Worm (Caenorhabditis elegans): ENCODE results near the gene F26F12.2.
A peak's percentile ranks its signal among the peaks of the same experiment; 100 is the strongest.

F26F12.2 gene

DNA sequence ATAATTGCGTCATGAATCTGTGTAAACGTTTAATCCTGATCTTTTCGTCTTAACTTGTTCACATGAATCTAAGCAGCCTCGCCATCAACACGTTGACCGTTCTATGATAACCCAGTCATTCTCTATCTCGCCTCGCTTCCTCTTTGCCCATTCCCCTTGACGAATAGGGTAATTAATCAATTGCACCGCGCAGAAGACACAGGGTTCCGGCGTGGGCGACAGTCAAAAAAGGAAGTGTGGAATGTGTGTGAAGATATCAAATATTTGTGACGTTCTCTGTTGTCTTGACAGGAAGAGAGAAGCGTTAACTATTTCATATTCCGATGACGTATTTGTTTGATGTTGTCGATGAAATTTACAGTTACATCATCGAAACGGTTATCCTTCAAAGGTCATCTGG, 5.6 kb downstream of the F26F12.2 start:
- no peak for TF ChIP-seq nfya-2 (GFP tag; IDR thresholded peaks at IDR 0.05)
- 0 out of 2 replicates have a peak, but pooled peaks have one; percentile 10 for TF ChIP-seq hsf-1 (GFP tag; IDR thresholded peaks at IDR 0.05)
- peak; percentile 50; the same call in 1 of the 2 replicates for TF ChIP-seq lin-26 (GFP tag; IDR thresholded peaks at IDR 0.05)
- TF ChIP-seq ama-1 (optimal IDR thresholded peaks at IDR 0.05): no peak
- peak in 1 of 2 experiments; percentile 56 for TF ChIP-seq ama-1 (GFP tag; optimal IDR thresholded peaks at IDR 0.05)
- TF ChIP-seq B0336.3 (GFP tag; IDR thresholded peaks at IDR 0.05): peak; percentile 61
- TF ChIP-seq tbx-9 (tag; optimal IDR thresholded peaks at IDR 0.05; ENCODE audit: borderline replicate concordance): no peak
- TF ChIP-seq hmg-20 (GFP tag; IDR thresholded peaks at IDR 0.05): no peak
- peak; percentile 55; the same call in 1 of the 2 replicates for TF ChIP-seq nfyb-1 (GFP tag; IDR thresholded peaks at IDR 0.05)
- TF ChIP-seq repo-1 (tag; optimal IDR thresholded peaks at IDR 0.05): no peak
- no peak for TF ChIP-seq lin-35 (GFP tag; optimal IDR thresholded peaks at IDR 0.05)
- TF ChIP-seq gei-17 (GFP tag; optimal IDR thresholded peaks at IDR 0.05): no peak
- TF ChIP-seq ekl-4 (GFP tag; IDR thresholded peaks at IDR 0.05): peak; percentile 62; the same call in 1 of the 2 replicates
- no peak for TF ChIP-seq aptf-2 (GFP tag; conservative IDR thresholded peaks at IDR 0.05)
- no peak for TF ChIP-seq snpc-4 (GFP tag; optimal IDR thresholded peaks at IDR 0.05)
- TF ChIP-seq snpc-4 (tag; optimal IDR thresholded peaks at IDR 0.05): peak in 1 of 4 experiments; percentile 5
- no peak for TF ChIP-seq T26A5.8 (tag; optimal IDR thresholded peaks at IDR 0.05)
- TF ChIP-seq mcd-1 (GFP tag; IDR thresholded peaks at IDR 0.05): 0 out of 2 replicates have a peak, but pooled peaks have one; percentile 13
- no peak for TF ChIP-seq nhr-120 (GFP tag; IDR thresholded peaks at IDR 0.05)
- no peak for TF ChIP-seq ceh-27 (GFP tag; optimal IDR thresholded peaks at IDR 0.05)
- no peak for TF ChIP-seq sea-2 (GFP tag; IDR thresholded peaks at IDR 0.05)
- TF ChIP-seq D2030.7 (GFP tag; IDR thresholded peaks at IDR 0.05): 0 out of 2 replicates have a peak, but pooled peaks have one; percentile 15
- TF ChIP-seq ceh-58 (GFP tag; IDR thresholded peaks at IDR 0.05): 0 out of 2 replicates have a peak, but pooled peaks have one; percentile 18
- no peak for TF ChIP-seq zfh-2 (GFP tag; conservative IDR thresholded peaks at IDR 0.05)
- TF ChIP-seq somi-1 (GFP tag; optimal IDR thresholded peaks at IDR 0.05): peak; percentile 67
- TF ChIP-seq pha-4 (tag; optimal IDR thresholded peaks at IDR 0.05): no peak
- TF ChIP-seq F52B5.7 (tag; optimal IDR thresholded peaks at IDR 0.05): no peak
- TF ChIP-seq lin-40 (tag; optimal IDR thresholded peaks at IDR 0.05): peak; percentile 27
- peak; percentile 39 for TF ChIP-seq die-1 (tag; optimal IDR thresholded peaks at IDR 0.05)
- peak; percentile 13 for TF ChIP-seq F22D6.2 (tag; optimal IDR thresholded peaks at IDR 0.05)
- TF ChIP-seq F49E8.2 (tag; optimal IDR thresholded peaks at IDR 0.05; ENCODE audit: insufficient read depth): no peak
- TF ChIP-seq ztf-26 (tag; optimal IDR thresholded peaks at IDR 0.05): peak; percentile 0
- no peak for TF ChIP-seq attf-3 (GFP tag; conservative IDR thresholded peaks at IDR 0.05)
- peak; percentile 64; the same call in 1 of the 2 replicates for TF ChIP-seq Y79H2A.3 (GFP tag; conservative IDR thresholded peaks at IDR 0.05)
- no peak for TF ChIP-seq ztf-25 (GFP tag; IDR thresholded peaks at IDR 0.05)
- TF ChIP-seq C17E4.6 (GFP tag; IDR thresholded peaks at IDR 0.05): no peak
- no peak for TF ChIP-seq K12H6.12 (tag; optimal IDR thresholded peaks at IDR 0.05)
- peak; percentile 58 for TF ChIP-seq madf-6 (GFP tag; IDR thresholded peaks at IDR 0.05)
- TF ChIP-seq tbp1 (GFP tag; optimal IDR thresholded peaks at IDR 0.05): peak; percentile 27
- no peak for TF ChIP-seq egl-18 (GFP tag; IDR thresholded peaks at IDR 0.05)
- no peak for TF ChIP-seq cebp-1 (GFP tag; IDR thresholded peaks at IDR 0.05)
- TF ChIP-seq cebp-1 (tag; optimal IDR thresholded peaks at IDR 0.05): peak; percentile 29
- 0 out of 2 replicates have a peak, but pooled peaks have one; percentile 38 for TF ChIP-seq madf-3 (GFP tag; IDR thresholded peaks at IDR 0.05)
- no peak for TF ChIP-seq snpc-3.4 (tag; optimal IDR thresholded peaks at IDR 0.05)
- TF ChIP-seq F33H1.4 (GFP tag; IDR thresholded peaks at IDR 0.05): peak; percentile 17; the same call in 1 of the 2 replicates
- TF ChIP-seq egrh-3 (GFP tag; IDR thresholded peaks at IDR 0.05): no peak
- no peak for TF ChIP-seq C06A6.2 (GFP tag; conservative IDR thresholded peaks at IDR 0.05)
- no peak for TF ChIP-seq dpff-1 (tag; optimal IDR thresholded peaks at IDR 0.05)
- TF ChIP-seq lin-54 (GFP tag; optimal IDR thresholded peaks at IDR 0.05): peak; percentile 15
- TF ChIP-seq Y67H2A.10 (GFP tag; conservative IDR thresholded peaks at IDR 0.05): no peak
